Fruit fly (Drosophila melanogaster): ENCODE data around the gene Rpt2.
A peak's percentile ranks its signal among the peaks of the same experiment; 100 is the strongest.

Gene Rpt2

dm6 chr3R:23886270-23887095, 44.9 kb downstream of the Rpt2 start (continued):
- TF ChIP-seq CG18764 (GFP tag; optimal IDR thresholded peaks at IDR 0.05) (peak; percentile 74), Ets97D (GFP tag; optimal IDR thresholded peaks at IDR 0.05) (peak; percentile 37), Lim3 (GFP tag; IDR thresholded peaks at IDR 0.05) (no peak), CG31441 (GFP tag; IDR thresholded peaks at IDR 0.05) (peak; percentile 93), Rfx (GFP tag; IDR thresholded peaks at IDR 0.05) (peak; percentile 63), Oaz (GFP tag; IDR thresholded peaks at IDR 0.05) (no peak), Bteb2 (GFP tag; optimal IDR thresholded peaks at IDR 0.05) (peak; percentile 52), gsb (GFP tag; IDR thresholded peaks at IDR 0.05) (no peak), Dfd (GFP tag; optimal IDR thresholded peaks at IDR 0.05) (no peak), Scr (GFP tag; IDR thresholded peaks at IDR 0.05; ENCODE audit: partially characterized antibody) (0 out of 2 replicates have a peak, but pooled peaks have one; percentile 29), tx (GFP tag; optimal IDR thresholded peaks at IDR 0.05) (peak; percentile 35), Ptx1 (GFP tag; IDR thresholded peaks at IDR 0.05) (peak; percentile 83), CG7372 (GFP tag; IDR thresholded peaks at IDR 0.05) (peak; percentile 81), exex (tag; optimal IDR thresholded peaks at IDR 0.05) (peak; percentile 11), inv (GFP tag; IDR thresholded peaks at IDR 0.05; ENCODE audit: partially characterized antibody) (0 out of 2 replicates have a peak, but pooled peaks have one; percentile 9), CG30020 (tag; optimal IDR thresholded peaks at IDR 0.05) (peak; percentile 74), Hmx (GFP tag; optimal IDR thresholded peaks at IDR 0.05) (no peak), dan (GFP tag; IDR thresholded peaks at IDR 0.05) (peak; percentile 57; the same call in 1 of the 2 replicates), Taf1 (GFP tag; IDR thresholded peaks at IDR 0.05) (0 out of 2 replicates have a peak, but pooled peaks have one; percentile 21), aop (GFP tag; IDR thresholded peaks at IDR 0.05) (0 out of 2 replicates have a peak, but pooled peaks have one; percentile 2), CG12219 (GFP tag; optimal IDR thresholded peaks at IDR 0.05) (peak; percentile 84), CG10959 (GFP tag; IDR thresholded peaks at IDR 0.05) (peak; percentile 85), C15 (GFP tag; IDR thresholded peaks at IDR 0.05) (0 out of 3 replicates have a peak, but pooled peaks have one; percentile 35), lola (GFP tag; optimal IDR thresholded peaks at IDR 0.05) (peak in 1 of 3 experiments; percentile 96), cato (GFP tag; optimal IDR thresholded peaks at IDR 0.05; ENCODE audit: borderline replicate concordance) (peak; percentile 78), lov (optimal IDR thresholded peaks at IDR 0.05) (no peak), lov (GFP tag; IDR thresholded peaks at IDR 0.05) (peak; percentile 75; the same call in 2 of the 3 replicates), CG12071 (GFP tag; optimal IDR thresholded peaks at IDR 0.05) (peak; percentile 42), gt (GFP tag; IDR thresholded peaks at IDR 0.05) (peak; percentile 64; the same call in 1 of the 2 replicates), salm (tag; optimal IDR thresholded peaks at IDR 0.05) (peak; percentile 80), CG2199 (GFP tag; IDR thresholded peaks at IDR 0.05) (peak; percentile 12; the same call in 1 of the 3 replicates), stc (GFP tag; IDR thresholded peaks at IDR 0.05) (peak; percentile 70), Rx (GFP tag; IDR thresholded peaks at IDR 0.05) (peak; percentile 59), lmd (GFP tag; IDR thresholded peaks at IDR 0.05) (peak; percentile 81), Pdp1 (GFP tag; optimal IDR thresholded peaks at IDR 0.05) (peak; percentile 67 to 79), CG4360 (GFP tag; IDR thresholded peaks at IDR 0.05) (peak; percentile 100), CG7987 (GFP tag; optimal IDR thresholded peaks at IDR 0.05) (peak; percentile 3), sob (GFP tag; IDR thresholded peaks at IDR 0.05) (peak; percentile 77; the same call in 1 of the 2 replicates), maf-S (GFP tag; optimal IDR thresholded peaks at IDR 0.05) (peak; percentile 61), CG31224 (GFP tag; IDR thresholded peaks at IDR 0.05) (peak; percentile 50), CG18599 (GFP tag; optimal IDR thresholded peaks at IDR 0.05) (peak; percentile 73), abd-A (tag; optimal IDR thresholded peaks at IDR 0.05) (no peak), CG15073 (GFP tag; optimal IDR thresholded peaks at IDR 0.05) (peak; percentile 88), Usf (GFP tag; optimal IDR thresholded peaks at IDR 0.05) (peak; percentile 76), Doc3 (GFP tag; IDR thresholded peaks at IDR 0.05; ENCODE audit: partially characterized antibody) (no peak), Sox102F (GFP tag; optimal IDR thresholded peaks at IDR 0.05) (peak; percentile 88), Myb (GFP tag; optimal IDR thresholded peaks at IDR 0.05) (peak; percentile 3), fd96Cb (tag; optimal IDR thresholded peaks at IDR 0.05) (peak; percentile 92), CG11695 (GFP tag; IDR thresholded peaks at IDR 0.05) (peak; percentile 84)

Data from whole organism, embryonic.